Fruit fly (Drosophila melanogaster): ENCODE data around the gene Tsp.
A peak's percentile ranks its signal among the peaks of the same experiment; 100 is the strongest.

Gene Tsp

dm6 chr2L:6706368-6706919 is 2.4 kb downstream of the Tsp start:
- TF ChIP-seq HLH106 (tag; optimal IDR thresholded peaks at IDR 0.05), result no peak
- no peak for TF ChIP-seq lola (GFP tag; optimal IDR thresholded peaks at IDR 0.05)
- no peak for TF ChIP-seq psq (GFP tag; optimal IDR thresholded peaks at IDR 0.05)
- no peak for TF ChIP-seq Dfd (GFP tag; optimal IDR thresholded peaks at IDR 0.05)
- no peak for TF ChIP-seq OdsH (GFP tag; optimal IDR thresholded peaks at IDR 0.05)
- TF ChIP-seq foxo (GFP tag; optimal IDR thresholded peaks at IDR 0.05), result no peak
- TF ChIP-seq pan (optimal IDR thresholded peaks at IDR 0.05), result no peak
- no peak for TF ChIP-seq Hr78 (GFP tag; optimal IDR thresholded peaks at IDR 0.05)
- TF ChIP-seq usp (GFP tag; optimal IDR thresholded peaks at IDR 0.05), result no peak
- no peak for TF ChIP-seq jim (GFP tag; optimal IDR thresholded peaks at IDR 0.05)
- no peak for TF ChIP-seq Mio (GFP tag; optimal IDR thresholded peaks at IDR 0.05)
- TF ChIP-seq woc (GFP tag; optimal IDR thresholded peaks at IDR 0.05), result no peak
- no peak for TF ChIP-seq Abd-B (GFP tag; optimal IDR thresholded peaks at IDR 0.05)
- no peak for TF ChIP-seq N (GFP tag; optimal IDR thresholded peaks at IDR 0.05)

dm6 chr2L:6705081-6705480 is 3.8 kb downstream of the Tsp start:
- TF ChIP-seq h (GFP tag; optimal IDR thresholded peaks at IDR 0.05) (no peak), brk (GFP tag; optimal IDR thresholded peaks at IDR 0.05) (no peak), dl (GFP tag; optimal IDR thresholded peaks at IDR 0.05; ENCODE audit: insufficient read depth in 1 of 2, partially characterized antibody in 2 of 2) (no peak), fru (GFP tag; optimal IDR thresholded peaks at IDR 0.05) (no peak), pan (optimal IDR thresholded peaks at IDR 0.05) (no peak), N (GFP tag; optimal IDR thresholded peaks at IDR 0.05) (no peak), OdsH (GFP tag; optimal IDR thresholded peaks at IDR 0.05) (no peak), HLH106 (tag; optimal IDR thresholded peaks at IDR 0.05) (no peak), jim (GFP tag; optimal IDR thresholded peaks at IDR 0.05) (no peak)

- TF ChIP-seq dsf (GFP tag; optimal IDR thresholded peaks at IDR 0.05; ENCODE audit: borderline replicate concordance) (no peak), sage (GFP tag; optimal IDR thresholded peaks at IDR 0.05) (no peak), N (GFP tag; optimal IDR thresholded peaks at IDR 0.05) (no peak), usp (GFP tag; optimal IDR thresholded peaks at IDR 0.05) (no peak), Abd-B (GFP tag; optimal IDR thresholded peaks at IDR 0.05) (no peak), Sp1 (GFP tag; optimal IDR thresholded peaks at IDR 0.05) (no peak), fru (GFP tag; optimal IDR thresholded peaks at IDR 0.05) (peak; percentile 16), CG32264 (GFP tag; optimal IDR thresholded peaks at IDR 0.05) (no peak), Rel (GFP tag; optimal IDR thresholded peaks at IDR 0.05) (no peak), Rel (tag; optimal IDR thresholded peaks at IDR 0.05) (no peak), brk (GFP tag; optimal IDR thresholded peaks at IDR 0.05) (no peak), psq (GFP tag; optimal IDR thresholded peaks at IDR 0.05) (no peak), dmrt93B (GFP tag; optimal IDR thresholded peaks at IDR 0.05) (no peak), foxo (GFP tag; optimal IDR thresholded peaks at IDR 0.05) (peak in 1 of 2 experiments; percentile 5), h (GFP tag; optimal IDR thresholded peaks at IDR 0.05) (peak; percentile 5), rgr (GFP tag; optimal IDR thresholded peaks at IDR 0.05) (no peak), CrebA (GFP tag; optimal IDR thresholded peaks at IDR 0.05; ENCODE audit: borderline replicate concordance) (no peak)
Observed at dm6 chr2L:6701409-6702199, 7.3 kb downstream of the Tsp start.

dm6 chr2L:6700742-6701141 is 8.1 kb downstream of the Tsp start:
- TF ChIP-seq OdsH (GFP tag; optimal IDR thresholded peaks at IDR 0.05) (no peak), Abd-B (GFP tag; optimal IDR thresholded peaks at IDR 0.05) (no peak), CG9705 (GFP tag; optimal IDR thresholded peaks at IDR 0.05) (no peak), N (GFP tag; optimal IDR thresholded peaks at IDR 0.05) (no peak), Hnf4 (GFP tag; optimal IDR thresholded peaks at IDR 0.05) (no peak), psq (GFP tag; optimal IDR thresholded peaks at IDR 0.05) (no peak), rgr (GFP tag; optimal IDR thresholded peaks at IDR 0.05) (no peak), h (GFP tag; optimal IDR thresholded peaks at IDR 0.05) (no peak), dsf (GFP tag; optimal IDR thresholded peaks at IDR 0.05; ENCODE audit: borderline replicate concordance) (no peak), GATAd (GFP tag; optimal IDR thresholded peaks at IDR 0.05) (no peak), Mio (GFP tag; optimal IDR thresholded peaks at IDR 0.05) (no peak), woc (GFP tag; optimal IDR thresholded peaks at IDR 0.05) (no peak), lola (GFP tag; optimal IDR thresholded peaks at IDR 0.05) (no peak), sv (GFP tag; optimal IDR thresholded peaks at IDR 0.05) (no peak)
